Worm (Caenorhabditis elegans) whole organism, young adult: Measurements from ENCODE around the gene C16C10.1.

Source experiments
- C06A6.2 ChIP-seq: fragments of 200-800 bp; sonication (Bioruptor generic); conservative IDR thresholded peaks from 2 replicates; pipeline ENCODE4 v1.3.6; 2022; ENCODE audit warnings: missing genetic modification characterization, missing compliant biosample characterization
- C17E4.6 ChIP-seq: fragments of 200-800 bp; sonication (Bioruptor generic); IDR thresholded peaks from 2 replicates; pipeline ENCODE4 v1.3.6; 2022; ENCODE audit warnings: missing genetic modification reagents, missing genetic modification characterization, missing compliant biosample characterization
- D2030.7 ChIP-seq: fragments of 200-800 bp; sonication (Bioruptor generic); IDR thresholded peaks from 2 replicates; pipeline ENCODE4 v1.3.6; 2022; ENCODE audit warnings: missing genetic modification reagents, missing genetic modification characterization, missing compliant biosample characterization
- F33H1.4 ChIP-seq: fragments of 200-800 bp; sonication (Bioruptor generic); IDR thresholded peaks from 2 replicates; pipeline ENCODE4 v1.3.6; 2022; ENCODE audit warnings: missing genetic modification reagents, missing genetic modification characterization, missing compliant biosample characterization
- F39B2.1 ChIP-seq: fragments of 200-800 bp; sonication (Bioruptor generic); IDR thresholded peaks from 2 replicates; pipeline ENCODE4 v1.3.6; 2022; ENCODE audit warnings: missing genetic modification reagents, missing genetic modification characterization, missing compliant biosample characterization
- F57A8.1 ChIP-seq: fragments of 200-800 bp; sonication (Bioruptor generic); optimal IDR thresholded peaks from 2 replicates; lab custom pipeline; 2018; ENCODE audit warnings: mild to moderate bottlenecking, missing genetic modification characterization, moderate library complexity, missing compliant biosample characterization
- F57C9.4 ChIP-seq: sonication (generic microtip); optimal IDR thresholded peaks from 2 replicates; lab custom pipeline; 2017; ENCODE audit warnings: mild to moderate bottlenecking, missing genetic modification characterization, missing compliant biosample characterization
- T07F8.4 ChIP-seq: sonication (generic microtip); optimal IDR thresholded peaks from 2 replicates; lab custom pipeline; 2016; ENCODE audit warnings: mild to moderate bottlenecking, missing genetic modification characterization, moderate library complexity, missing compliant biosample characterization
- Y53G8AR.9 ChIP-seq: fragments of 200-800 bp; sonication (Bioruptor generic); conservative IDR thresholded peaks from 2 replicates; pipeline ENCODE4 v1.3.6; 2022; ENCODE audit warnings: missing genetic modification reagents, missing genetic modification characterization, missing compliant biosample characterization
- Y67H2A.10 ChIP-seq: fragments of 200-800 bp; sonication (Bioruptor generic); conservative IDR thresholded peaks from 2 replicates; pipeline ENCODE4 v1.3.6; 2022; ENCODE audit warnings: missing genetic modification reagents, missing genetic modification characterization, missing compliant biosample characterization
- Y79H2A.3 ChIP-seq: fragments of 200-800 bp; sonication (Bioruptor generic); conservative IDR thresholded peaks from 2 replicates; pipeline ENCODE4 v1.3.6; 2022; ENCODE audit warnings: missing genetic modification reagents, missing genetic modification characterization, missing compliant biosample characterization
- ama-1 ChIP-seq, 3 experiments: fragments of 150-350 bp in 1 of 3; sonication (generic microtip) in 2 of 3; optimal IDR thresholded peaks; 2 replicates each; lab custom pipeline; 2014 to 2018; ENCODE audit warnings: missing biosample characterization in 2 of 3, missing genetic modification characterization in 2 of 3, missing genetic modification reagents in 2 of 3
- athp-1 ChIP-seq: sonication (generic microtip); optimal IDR thresholded peaks from 2 replicates; lab custom pipeline; 2017; ENCODE audit warnings: mild to moderate bottlenecking, missing genetic modification characterization, missing compliant biosample characterization
- attf-3 ChIP-seq: fragments of 200-800 bp; sonication (Bioruptor generic); conservative IDR thresholded peaks from 2 replicates; pipeline ENCODE4 v1.3.6; 2022; ENCODE audit warnings: missing genetic modification reagents, missing genetic modification characterization, missing compliant biosample characterization
- attf-5 ChIP-seq: fragments of 200-800 bp; sonication (Bioruptor generic); optimal IDR thresholded peaks from 2 replicates; lab custom pipeline; 2018; ENCODE audit warnings: mild to moderate bottlenecking, missing genetic modification characterization, missing compliant biosample characterization
- bed-2 ChIP-seq: fragments of 200-800 bp; sonication (Bioruptor generic); IDR thresholded peaks from 2 replicates; pipeline ENCODE4 v1.3.6; 2022; ENCODE audit warnings: missing genetic modification reagents, missing genetic modification characterization, missing compliant biosample characterization
- cebp-2 ChIP-seq: fragments of 200-800 bp; sonication (Bioruptor generic); IDR thresholded peaks from 2 replicates; pipeline ENCODE4 v1.3.6; 2022; ENCODE audit warnings: missing genetic modification characterization, missing compliant biosample characterization
- ceh-100 ChIP-seq: fragments of 200-800 bp; sonication (Bioruptor generic); IDR thresholded peaks from 2 replicates; pipeline ENCODE4 v1.3.6; 2022; ENCODE audit warnings: missing genetic modification reagents, missing genetic modification characterization, missing compliant biosample characterization
- die-1 ChIP-seq: sonication (generic microtip); optimal IDR thresholded peaks from 2 replicates; lab custom pipeline; 2016; ENCODE audit warnings: missing genotype, mild to moderate bottlenecking, missing genetic modification characterization, missing compliant biosample characterization
- dpl-1 ChIP-seq: fragments of 150-350 bp; optimal IDR thresholded peaks from 2 replicates; lab custom pipeline; 2014; ENCODE audit warnings: missing biosample characterization, missing genetic modification reagents, missing genetic modification characterization
- hlh-12 ChIP-seq: sonication (generic microtip); optimal IDR thresholded peaks from 2 replicates; lab custom pipeline; 2016; ENCODE audit warnings: missing genetic modification characterization, missing compliant biosample characterization
- let-607 ChIP-seq, 2 experiments: fragments of 200-800 bp in 1 of 2; sonication (Bioruptor generic) in 1 of 2; sonication (generic microtip) in 1 of 2; optimal IDR thresholded peaks; 2 replicates each; lab custom pipeline; 2016 to 2018; ENCODE audit warnings: mild to moderate bottlenecking in 2 of 2, missing compliant biosample characterization in 2 of 2, missing genetic modification characterization in 2 of 2, moderate library complexity in 2 of 2, missing genotype in 1 of 2
- lsl-1 ChIP-seq: fragments of 200-800 bp; sonication (Bioruptor generic); optimal IDR thresholded peaks from 2 replicates; lab custom pipeline; 2018; ENCODE audit warnings: mild to moderate bottlenecking, missing genetic modification characterization, moderate library complexity, missing compliant biosample characterization
- mel-28 ChIP-seq: sonication (generic microtip); optimal IDR thresholded peaks from 2 replicates; lab custom pipeline; 2016; ENCODE audit warnings: borderline replicate concordance, mild to moderate bottlenecking, missing genetic modification characterization, missing compliant biosample characterization
- nfyb-1 ChIP-seq: fragments of 200-800 bp; sonication (Bioruptor generic); IDR thresholded peaks from 2 replicates; pipeline ENCODE4 v1.3.6; 2022; ENCODE audit warnings: missing genetic modification reagents, missing genetic modification characterization, missing compliant biosample characterization
- nhr-90 ChIP-seq: sonication (generic microtip); optimal IDR thresholded peaks from 2 replicates; lab custom pipeline; 2016; ENCODE audit warnings: missing genotype, mild to moderate bottlenecking, missing genetic modification characterization, missing compliant biosample characterization
- pbrm-1 ChIP-seq: fragments of 200-800 bp; sonication (Bioruptor generic); IDR thresholded peaks from 2 replicates; pipeline ENCODE4 v1.3.6; 2022; ENCODE audit warnings: missing genetic modification reagents, missing genetic modification characterization, missing compliant biosample characterization
- sea-2 ChIP-seq: fragments of 200-800 bp; sonication (Bioruptor generic); IDR thresholded peaks from 2 replicates; pipeline ENCODE4 v1.3.6; 2022; ENCODE audit warnings: missing genetic modification characterization, missing compliant biosample characterization
- snpc-4 ChIP-seq, 5 experiments: fragments of 150-350 bp in 1 of 5; sonication (generic microtip) in 4 of 5; optimal IDR thresholded peaks; 2 replicates each; lab custom pipeline; 2014 to 2018; ENCODE audit warnings: missing genetic modification characterization in 5 of 5, missing biosample characterization in 3 of 5, antibody characterized with exemption in 2 of 5, mild to moderate bottlenecking in 2 of 5, missing compliant biosample characterization in 2 of 5, missing genotype in 2 of 5, moderate library complexity in 2 of 5, missing genetic modification reagents in 1 of 5
- sptf-2 ChIP-seq: fragments of 200-800 bp; sonication (Bioruptor generic); optimal IDR thresholded peaks from 2 replicates; lab custom pipeline; 2018; ENCODE audit warnings: mild to moderate bottlenecking, missing genetic modification characterization, missing compliant biosample characterization
- tbx-9 ChIP-seq: sonication (generic microtip); optimal IDR thresholded peaks from 2 replicates; lab custom pipeline; 2016; ENCODE audit warnings: borderline replicate concordance, missing genetic modification characterization, inconsistent platforms, missing compliant biosample characterization
- unc-130 ChIP-seq: sonication (generic microtip); optimal IDR thresholded peaks from 2 replicates; lab custom pipeline; 2016; ENCODE audit warnings: missing genetic modification reagents, missing genetic modification characterization, missing compliant biosample characterization
- ztf-22 ChIP-seq: fragments of 200-800 bp; sonication (Bioruptor generic); optimal IDR thresholded peaks from 2 replicates; lab custom pipeline; 2018; ENCODE audit warnings: mild to moderate bottlenecking, missing genetic modification characterization, moderate library complexity, missing compliant biosample characterization
- ztf-28 ChIP-seq: fragments of 200-800 bp; sonication (Bioruptor generic); IDR thresholded peaks from 2 replicates; pipeline ENCODE4 v1.3.6; 2022; ENCODE audit warnings: missing genetic modification reagents, missing genetic modification characterization, missing compliant biosample characterization
- ztf-3 ChIP-seq: fragments of 200-800 bp; sonication (Bioruptor generic); optimal IDR thresholded peaks from 2 replicates; lab custom pipeline; 2018; ENCODE audit warnings: mild to moderate bottlenecking, missing genetic modification characterization, missing compliant biosample characterization

The C16C10.1 gene

ce11 chrIII:4166745-4167144, 14.5 kb downstream of the C16C10.1 start, which contains the start of gene rnf-5 (continued):
- TF ChIP-seq F39B2.1 (GFP tag; lab: Robert Waterston, UW): no peak

DNA sequence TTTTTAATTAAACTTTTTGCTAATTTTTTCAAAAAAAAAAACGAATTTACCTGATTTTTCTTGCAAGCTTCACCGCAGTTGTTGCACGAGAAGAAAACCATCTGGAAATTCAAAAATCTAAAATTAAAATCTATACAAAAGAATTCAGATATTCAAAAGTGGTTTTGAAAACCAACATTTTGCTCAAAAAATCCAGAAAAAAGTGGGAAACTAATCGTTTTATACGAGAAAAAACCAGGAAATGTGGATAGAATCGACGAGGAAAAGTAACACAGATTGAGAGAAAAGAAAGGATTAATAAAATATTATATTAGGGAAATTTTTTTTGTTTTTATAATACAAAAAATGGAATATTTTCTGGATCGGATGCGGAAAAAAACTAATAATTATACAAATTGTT, 17.2 kb downstream of the C16C10.1 start, which contains the start of gene C16C10.8:
Gene C16C10.8 (minus strand): TSS at position 101 of the 400 bp plus-strand sequence.
- no peak for TF ChIP-seq sptf-2 (GFP tag; lab: Kevin White, UChicago)
- no peak for TF ChIP-seq C06A6.2 (GFP tag; lab: Robert Waterston, UW)
- TF ChIP-seq, all 124 proteins: peak for 0

DNA sequence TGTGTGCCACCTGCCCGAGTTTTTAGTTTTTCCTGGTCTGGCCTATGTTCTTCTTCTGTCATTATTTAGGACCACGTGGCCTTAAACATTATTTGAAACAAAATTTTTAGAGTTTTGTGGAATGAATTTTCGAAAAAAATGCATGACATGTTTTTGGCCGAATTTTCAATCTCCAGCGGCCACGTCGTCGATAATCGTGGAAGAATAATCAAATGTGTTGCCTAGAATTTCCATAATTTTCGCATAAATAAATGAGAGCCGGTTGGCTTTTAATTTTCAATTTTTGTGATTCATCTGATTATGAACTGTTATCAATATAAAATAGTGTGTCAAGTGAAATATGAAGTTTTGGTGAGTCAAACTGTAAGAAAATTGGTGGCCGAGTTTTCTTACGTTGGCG, 20.3 kb downstream of the C16C10.1 start, which contains the start of gene C01G12.16:
Gene C01G12.16 (plus strand): TSS at position 301 of the 400 bp plus-strand sequence.
- no peak for TF ChIP-seq unc-130 (GFP tag; lab: Kevin White, UChicago)
- no peak for TF ChIP-seq hlh-12 (tag; lab: Kevin White, UChicago)
- no peak for TF ChIP-seq ztf-28 (GFP tag; lab: Robert Waterston, UW)
- TF ChIP-seq T07F8.4 (tag; lab: Kevin White, UChicago): no peak
- no peak for TF ChIP-seq Y79H2A.3 (GFP tag; lab: Robert Waterston, UW)
- TF ChIP-seq cebp-2 (GFP tag; lab: Robert Waterston, UW): no peak

DNA sequence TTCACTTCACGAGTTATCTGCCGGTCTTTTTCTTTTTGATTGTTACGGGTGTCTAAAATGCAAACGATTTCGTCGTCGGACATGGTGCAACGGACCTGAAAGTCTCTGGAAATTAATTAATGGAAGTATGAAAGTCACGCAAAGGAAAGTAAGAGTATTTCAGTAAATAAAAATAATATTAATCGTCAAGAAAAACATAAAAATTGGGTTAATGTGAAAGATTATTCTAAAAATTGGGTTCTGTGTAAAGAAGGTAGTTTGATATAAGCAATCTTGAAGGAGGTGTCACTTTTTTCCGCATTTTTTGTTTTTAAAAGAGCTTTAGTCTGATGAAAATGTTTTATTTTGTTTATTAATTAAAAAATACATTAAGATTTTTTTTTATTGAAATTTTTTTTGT, 23.9 kb downstream of the C16C10.1 start, which contains the start of gene C16C10.9:
Gene C16C10.9 (minus strand): TSS at position 101 of the 400 bp plus-strand sequence.
- no peak for TF ChIP-seq sea-2
- no peak for TF ChIP-seq nfyb-1 (GFP tag; lab: Robert Waterston, UW)
- TF ChIP-seq unc-130 (GFP tag; lab: Kevin White, UChicago): no peak
- TF ChIP-seq ztf-3 (GFP tag; lab: Kevin White, UChicago): no peak
- TF ChIP-seq F57C9.4 (tag; lab: Kevin White, UChicago): no peak
- TF ChIP-seq ztf-28 (GFP tag; lab: Robert Waterston, UW): no peak
- TF ChIP-seq pbrm-1 (GFP tag; lab: Robert Waterston, UW): no peak
- TF ChIP-seq bed-2: no peak
- TF ChIP-seq athp-1: no peak
- TF ChIP-seq C17E4.6 (GFP tag; lab: Robert Waterston, UW): no peak
- no peak for TF ChIP-seq die-1
- TF ChIP-seq let-607 (tag; optimal IDR thresholded peaks at IDR 0.05; lab: Kevin White, UChicago): no peak
- TF ChIP-seq dpl-1 (GFP tag; lab: Kevin White, UChicago): no peak
- no peak for TF ChIP-seq tbx-9 (tag; lab: Kevin White, UChicago)

DNA sequence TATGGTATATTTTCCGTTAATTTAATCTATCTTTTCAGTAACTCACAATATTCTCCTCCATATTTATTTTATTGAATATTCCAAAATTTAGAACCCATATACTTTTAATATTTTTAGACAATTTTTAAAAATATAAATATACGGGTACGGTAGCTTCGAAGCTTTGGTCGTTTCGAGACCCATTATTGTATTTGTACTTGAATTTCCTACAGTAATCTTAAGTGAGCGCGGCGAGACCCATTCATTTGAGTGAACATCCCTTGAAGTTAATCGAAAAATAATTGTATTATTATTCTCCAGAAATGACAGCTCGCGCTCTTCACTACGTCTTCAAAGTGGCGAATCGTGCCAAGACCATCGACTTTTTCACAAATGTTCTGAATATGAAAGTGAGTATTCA, 27.9 kb downstream of the C16C10.1 start, which contains the start of gene glod-4:
Gene glod-4 (plus strand): TSS at position 301 of the 400 bp plus-strand sequence.
- TF ChIP-seq mel-28: no peak
- TF ChIP-seq F57A8.1: no peak
- no peak for TF ChIP-seq D2030.7 (GFP tag; lab: Robert Waterston, UW)
- no peak for TF ChIP-seq nhr-90 (tag; lab: Kevin White, UChicago)
- no peak for TF ChIP-seq ztf-22 (GFP tag; lab: Kevin White, UChicago)
- TF ChIP-seq ama-1 (optimal IDR thresholded peaks at IDR 0.05; lab: Kevin White, UChicago): no peak
- no peak for TF ChIP-seq ama-1 (GFP tag; optimal IDR thresholded peaks at IDR 0.05; lab: Kevin White, UChicago)
- no peak for TF ChIP-seq C17E4.6 (GFP tag; lab: Robert Waterston, UW)
- TF ChIP-seq snpc-4 (GFP tag; optimal IDR thresholded peaks at IDR 0.05; lab: Kevin White, UChicago): no peak
- no peak for TF ChIP-seq snpc-4 (tag; optimal IDR thresholded peaks at IDR 0.05; lab: Kevin White, UChicago)
- no peak for TF ChIP-seq ceh-100
- no peak for TF ChIP-seq attf-3 (GFP tag; lab: Robert Waterston, UW)
- TF ChIP-seq attf-5: no peak
- TF ChIP-seq lsl-1 (GFP tag; lab: Kevin White, UChicago): peak; percentile 16
- no peak for TF ChIP-seq Y53G8AR.9 (GFP tag; lab: Robert Waterston, UW)
- TF ChIP-seq Y67H2A.10 (GFP tag; lab: Robert Waterston, UW): no peak
- 0 out of 2 replicates have a peak, but pooled peaks have one; percentile 12 for TF ChIP-seq F33H1.4
